Worm (Caenorhabditis elegans) whole organism, mixed stage, embryonic: ENCODE results near the gene Y48C3A.12.

Source experiments
- M03D4.4 ChIP-seq: sonication (generic microtip); optimal IDR thresholded peaks from 2 replicates; lab custom pipeline; 2017; ENCODE audit warnings: mild to moderate bottlenecking, missing genetic modification characterization, missing compliant biosample characterization
- bed-3 ChIP-seq: fragments of 200-800 bp; sonication (Bioruptor generic); optimal IDR thresholded peaks from 3 replicates; lab custom pipeline; 2018; ENCODE audit warnings: mild to moderate bottlenecking, missing genetic modification characterization, moderate library complexity, missing compliant biosample characterization
- ces-1 ChIP-seq: fragments of 150-350 bp; optimal IDR thresholded peaks from 2 replicates; lab custom pipeline; 2014; ENCODE audit warnings: missing biosample characterization, missing genetic modification reagents, missing genetic modification characterization
- lin-13 ChIP-seq: fragments of 150-350 bp; optimal IDR thresholded peaks from 2 replicates; lab custom pipeline; 2014; ENCODE audit warnings: missing biosample characterization, missing genetic modification characterization
- mep-1 ChIP-seq: fragments of 150-350 bp; optimal IDR thresholded peaks from 2 replicates; lab custom pipeline; 2017; ENCODE audit warnings: missing biosample characterization, missing genetic modification reagents, missing genetic modification characterization, inconsistent platforms
- nhr-237 ChIP-seq: fragments of 150-350 bp; optimal IDR thresholded peaks from 2 replicates; lab custom pipeline; 2014; ENCODE audit warnings: missing biosample characterization, missing genetic modification characterization
- tbx-8 ChIP-seq: fragments of 200-800 bp; sonication (Bioruptor generic); optimal IDR thresholded peaks from 2 replicates; lab custom pipeline; 2018; ENCODE audit warnings: mild to moderate bottlenecking, missing genetic modification characterization, moderate library complexity, missing compliant biosample characterization
- unc-62 ChIP-seq: fragments of 150-350 bp; optimal IDR thresholded peaks from 2 replicates; lab custom pipeline; 2014; ENCODE audit warnings: missing biosample characterization, missing genetic modification reagents, missing genetic modification characterization

DNA sequence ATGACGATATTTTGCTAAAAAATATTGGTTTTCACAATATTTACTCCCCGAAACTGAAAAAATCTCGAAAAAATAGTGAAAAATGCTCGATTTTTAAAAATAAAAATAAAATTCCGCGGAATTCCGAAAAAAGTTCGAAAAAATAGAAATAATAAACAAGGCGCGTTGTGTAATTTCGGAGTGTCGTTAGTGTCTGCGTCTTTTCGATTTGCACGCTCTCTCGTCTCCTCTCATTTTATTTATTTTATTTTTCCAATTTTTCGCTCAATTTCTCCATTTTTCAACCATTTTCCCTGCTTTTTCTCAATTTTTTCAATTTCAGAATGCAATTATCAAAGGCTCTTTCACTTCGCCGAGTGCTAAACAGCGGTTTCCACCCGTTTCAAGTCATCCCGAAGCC lies 38.3 kb upstream of the Y48C3A.12 start, which contains the start of gene mrpl-20:
- TF ChIP-seq tbx-8 (no peak), ces-1 (GFP tag; lab: Kevin White, UChicago) (peak; percentile 47), M03D4.4 (no peak), unc-62 (GFP tag; lab: Kevin White, UChicago) (no peak), nhr-237 (tag; lab: Kevin White, UChicago) (no peak), mep-1 (peak; percentile 22), bed-3 (GFP tag; lab: Kevin White, UChicago) (no peak), lin-13 (no peak)
